Worm (Caenorhabditis elegans) whole organism, early embryonic: ENCODE measurements around the gene xpf-1.

Source experiments
- ama-1 ChIP-seq: fragments of 150-350 bp; optimal IDR thresholded peaks from 2 replicates; lab custom pipeline; 2014
- ceh-13 ChIP-seq: fragments of 200-800 bp; sonication (Bioruptor generic); optimal IDR thresholded peaks from 2 replicates; lab custom pipeline; 2018; ENCODE audit warnings: mild to moderate bottlenecking, missing genetic modification characterization, missing compliant biosample characterization
- tbx-11 ChIP-seq: fragments of 200-800 bp; sonication (Bioruptor generic); IDR thresholded peaks from 2 replicates; pipeline ENCODE4 v1.3.6; 2022; ENCODE audit warnings: missing genetic modification characterization, missing compliant biosample characterization
- tbx-37 ChIP-seq: fragments of 200-800 bp; sonication (Bioruptor generic); conservative IDR thresholded peaks from 2 replicates; pipeline ENCODE4 v1.3.6; 2022; ENCODE audit warnings: missing genetic modification reagents, missing genetic modification characterization, missing compliant biosample characterization

ce11 chrII:11747889-11748288, 51.9 kb downstream of the xpf-1 start:
- TF ChIP-seq tbx-11 (GFP tag; lab: Robert Waterston, UW), result no peak
- no peak for TF ChIP-seq tbx-37
- no peak for TF ChIP-seq ceh-13 (GFP tag; lab: Kevin White, UChicago)
- no peak for TF ChIP-seq ama-1
